Worm (Caenorhabditis elegans) whole organism, L4 larva: ENCODE measurements around the gene mct-3.
A peak's percentile ranks its signal among the peaks of the same experiment; 100 is the strongest.

Source experiments
- D1046.2 ChIP-seq: fragments of 200-800 bp; sonication (Bioruptor generic); IDR thresholded peaks from 2 replicates; pipeline ENCODE4 v1.3.6; 2022; ENCODE audit warnings: missing genetic modification characterization, missing compliant biosample characterization
- F44E2.7 ChIP-seq: fragments of 200-800 bp; sonication (Bioruptor generic); IDR thresholded peaks from 2 replicates; pipeline ENCODE4 v2.1.2; 2022; ENCODE audit warnings: missing genetic modification characterization, missing compliant biosample characterization
- F49E8.2 ChIP-seq: sonication (generic microtip); optimal IDR thresholded peaks from 2 replicates; lab custom pipeline; 2016; ENCODE audit warnings: missing compliant biosample characterization, mild to moderate bottlenecking, missing genetic modification characterization, borderline replicate concordance
- T26A8.4 ChIP-seq: fragments of 200-800 bp; sonication (Bioruptor generic); IDR thresholded peaks from 2 replicates; pipeline ENCODE4 v1.3.6; 2022; ENCODE audit warnings: missing genetic modification characterization, missing compliant biosample characterization
- aha-1 ChIP-seq: fragments of 150-350 bp; peaks from one replicate; lab custom pipeline; 2014; ENCODE audit warnings: missing biosample characterization, missing genetic modification characterization
- aly-2 ChIP-seq: sonication (generic microtip); optimal IDR thresholded peaks from 2 replicates; lab custom pipeline; 2018; ENCODE audit warnings: missing biosample characterization, missing genetic modification characterization
- ama-1 ChIP-seq: fragments of 150-350 bp; optimal IDR thresholded peaks from 2 replicates; lab custom pipeline; 2014; ENCODE audit warnings: inconsistent platforms, mixed read lengths
- ceh-28 ChIP-seq: fragments of 150-350 bp; optimal IDR thresholded peaks from 2 replicates; lab custom pipeline; 2014; ENCODE audit warnings: missing biosample characterization, missing genetic modification reagents, missing genetic modification characterization
- ceh-62 ChIP-seq: sonication (generic microtip); optimal IDR thresholded peaks from 2 replicates; lab custom pipeline; 2017; ENCODE audit warnings: missing biosample characterization, missing genetic modification characterization
- cey-2 ChIP-seq: sonication (generic microtip); optimal IDR thresholded peaks from 3 replicates; lab custom pipeline; 2017; ENCODE audit warnings: missing genetic modification characterization, mild to moderate bottlenecking, missing compliant biosample characterization, antibody characterized with exemption, borderline replicate concordance; ENCODE audit not compliant: insufficient read depth
- ctbp-1 ChIP-seq: fragments of 200-800 bp; sonication (Bioruptor generic); IDR thresholded peaks from 2 replicates; pipeline ENCODE4 v1.3.6; 2022; ENCODE audit warnings: missing genetic modification reagents, missing genetic modification characterization, missing compliant biosample characterization
- daf-12 ChIP-seq: fragments of 150-350 bp; optimal IDR thresholded peaks from 2 replicates; lab custom pipeline; 2014; ENCODE audit warnings: missing biosample characterization, missing genetic modification reagents, missing genetic modification characterization
- daf-16 ChIP-seq, 3 experiments: sonication (generic microtip); optimal IDR thresholded peaks; 2 replicates each; lab custom pipeline; 2016 to 2017; ENCODE audit warnings: missing genetic modification characterization in 3 of 3, missing genetic modification reagents in 3 of 3, mild to moderate bottlenecking in 2 of 3, missing compliant biosample characterization in 2 of 3, missing biosample characterization in 1 of 3, moderate library complexity in 1 of 3
- dmd-6 ChIP-seq: fragments of 200-800 bp; sonication (Bioruptor generic); IDR thresholded peaks from 2 replicates; pipeline ENCODE4 v1.3.6; 2022; ENCODE audit warnings: missing genetic modification reagents, missing genetic modification characterization, missing compliant biosample characterization
- dmd-9 ChIP-seq: fragments of 200-800 bp; sonication (Bioruptor generic); IDR thresholded peaks from 2 replicates; pipeline ENCODE4 v1.3.6; 2022; ENCODE audit warnings: missing genetic modification reagents, missing genetic modification characterization, missing compliant biosample characterization
- duxl-1 ChIP-seq: sonication (generic microtip); optimal IDR thresholded peaks from 2 replicates; lab custom pipeline; 2016; ENCODE audit warnings: mild to moderate bottlenecking, missing genetic modification characterization, moderate library complexity, missing compliant biosample characterization; ENCODE audit not compliant: poor library complexity
- egl-43 ChIP-seq: fragments of 200-800 bp; sonication (Bioruptor generic); IDR thresholded peaks from 2 replicates; pipeline ENCODE4 v1.3.6; 2022; ENCODE audit warnings: missing genetic modification reagents, missing genetic modification characterization, missing compliant biosample characterization
- gei-8 ChIP-seq: fragments of 200-800 bp; sonication (Bioruptor generic); optimal IDR thresholded peaks from 2 replicates; lab custom pipeline; 2018; ENCODE audit warnings: mild to moderate bottlenecking, missing genetic modification characterization, missing compliant biosample characterization
- hif-1 ChIP-seq, 2 experiments: sonication (generic microtip); optimal IDR thresholded peaks; 2 replicates each; lab custom pipeline; 2016 to 2017; ENCODE audit warnings: missing compliant biosample characterization in 2 of 2, missing genetic modification characterization in 2 of 2, missing genetic modification reagents in 2 of 2, missing genotype in 2 of 2, mild to moderate bottlenecking in 1 of 2
- hlh-11 ChIP-seq: fragments of 200-800 bp; sonication (Bioruptor generic); optimal IDR thresholded peaks from 2 replicates; lab custom pipeline; 2018; ENCODE audit warnings: mild to moderate bottlenecking, missing genetic modification characterization, missing compliant biosample characterization
- hmg-1.1 ChIP-seq: fragments of 200-800 bp; sonication (Bioruptor generic); IDR thresholded peaks from 2 replicates; pipeline ENCODE4 v1.3.6; 2022; ENCODE audit warnings: missing genetic modification reagents, missing genetic modification characterization, missing compliant biosample characterization
- jun-1 ChIP-seq: fragments of 150-350 bp; optimal IDR thresholded peaks from 2 replicates; lab custom pipeline; 2014; ENCODE audit warnings: missing biosample characterization, missing genetic modification reagents, missing genetic modification characterization
- lim-7 ChIP-seq: fragments of 200-800 bp; sonication (Bioruptor generic); IDR thresholded peaks from 2 replicates; pipeline ENCODE4 v1.3.6; 2022; ENCODE audit warnings: missing genetic modification characterization, missing compliant biosample characterization
- lin-15B ChIP-seq: fragments of 150-350 bp; sonication (generic microtip); optimal IDR thresholded peaks from 3 replicates; lab custom pipeline; 2014; ENCODE audit warnings: missing biosample characterization, missing genetic modification characterization
- lir-3 ChIP-seq: sonication (generic microtip); optimal IDR thresholded peaks from 2 replicates; lab custom pipeline; 2016; ENCODE audit warnings: mild to moderate bottlenecking, missing genetic modification characterization, missing compliant biosample characterization
- mdl-1 ChIP-seq, 2 experiments: fragments of 150-350 bp in 1 of 2; sonication (generic microtip) in 1 of 2; optimal IDR thresholded peaks; 2 replicates each; lab custom pipeline; 2014 to 2017; ENCODE audit warnings: missing biosample characterization in 2 of 2, missing genetic modification characterization in 2 of 2
- mep-1 ChIP-seq: fragments of 150-350 bp; sonication (generic microtip); optimal IDR thresholded peaks from 3 replicates; lab custom pipeline; 2014; ENCODE audit warnings: missing biosample characterization, missing genetic modification characterization
- mxl-2 ChIP-seq: fragments of 200-800 bp; sonication (Bioruptor generic); conservative IDR thresholded peaks from 2 replicates; pipeline ENCODE4 v1.3.6; 2022; ENCODE audit warnings: missing genetic modification reagents, missing genetic modification characterization, missing compliant biosample characterization
- mxl-3 ChIP-seq: fragments of 200-800 bp; sonication (Bioruptor generic); optimal IDR thresholded peaks from 2 replicates; lab custom pipeline; 2018; ENCODE audit warnings: mild to moderate bottlenecking, missing genetic modification characterization, missing compliant biosample characterization
- nhr-11 ChIP-seq: fragments of 150-350 bp; optimal IDR thresholded peaks from 2 replicates; lab custom pipeline; 2014; ENCODE audit warnings: missing biosample characterization, missing genetic modification characterization
- nhr-28 ChIP-seq: fragments of 150-350 bp; optimal IDR thresholded peaks from 2 replicates; lab custom pipeline; 2014; ENCODE audit warnings: missing biosample characterization, missing genetic modification characterization
- nhr-42 ChIP-seq: fragments of 200-800 bp; sonication (Bioruptor generic); IDR thresholded peaks from 2 replicates; pipeline ENCODE4 v1.3.6; 2022; ENCODE audit warnings: missing genetic modification characterization, missing compliant biosample characterization
- nhr-48 ChIP-seq: sonication (generic microtip); optimal IDR thresholded peaks from 2 replicates; lab custom pipeline; 2016; ENCODE audit warnings: mild to moderate bottlenecking, missing genetic modification characterization, missing compliant biosample characterization
- pqm-1 ChIP-seq: sonication (generic microtip); optimal IDR thresholded peaks from 2 replicates; lab custom pipeline; 2017; ENCODE audit warnings: missing biosample characterization, missing genetic modification characterization
- rbr-2 ChIP-seq: sonication (generic microtip); optimal IDR thresholded peaks from 2 replicates; lab custom pipeline; 2016; ENCODE audit warnings: missing genotype, missing genetic modification characterization, missing compliant biosample characterization
- saeg-2 ChIP-seq: fragments of 200-800 bp; sonication (Bioruptor generic); IDR thresholded peaks from 2 replicates; pipeline ENCODE4 v1.3.6; 2022; ENCODE audit warnings: missing genetic modification reagents, missing genetic modification characterization, missing compliant biosample characterization
- sdz-12 ChIP-seq: fragments of 200-800 bp; sonication (Bioruptor generic); optimal IDR thresholded peaks from 2 replicates; lab custom pipeline; 2018; ENCODE audit warnings: mild to moderate bottlenecking, missing genetic modification characterization, missing compliant biosample characterization
- tra-1 ChIP-seq: fragments of 200-800 bp; sonication (Bioruptor generic); IDR thresholded peaks from 2 replicates; pipeline ENCODE4 v1.3.6; 2022; ENCODE audit warnings: missing genetic modification reagents, missing genetic modification characterization, missing compliant biosample characterization
- unc-39 ChIP-seq: sonication (generic microtip); optimal IDR thresholded peaks from 2 replicates; lab custom pipeline; 2017; ENCODE audit warnings: missing biosample characterization, missing genetic modification characterization
- vab-7 ChIP-seq: fragments of 200-800 bp; sonication (Bioruptor generic); IDR thresholded peaks from 2 replicates; pipeline ENCODE4 v1.3.6; 2022; ENCODE audit warnings: missing genetic modification reagents, missing genetic modification characterization, missing compliant biosample characterization
- zfp-3 ChIP-seq: fragments of 200-800 bp; sonication (Bioruptor generic); conservative IDR thresholded peaks from 2 replicates; pipeline ENCODE4 v1.3.6; 2022; ENCODE audit warnings: missing genetic modification reagents, missing genetic modification characterization, missing compliant biosample characterization
- ztf-11 ChIP-seq: fragments of 150-350 bp; optimal IDR thresholded peaks from 2 replicates; lab custom pipeline; 2014; ENCODE audit warnings: missing biosample characterization, missing genetic modification characterization
- ztf-7 ChIP-seq: fragments of 150-350 bp; optimal IDR thresholded peaks from 2 replicates; lab custom pipeline; 2014; ENCODE audit warnings: missing biosample characterization, missing genetic modification characterization

mct-3 gene

DNA sequence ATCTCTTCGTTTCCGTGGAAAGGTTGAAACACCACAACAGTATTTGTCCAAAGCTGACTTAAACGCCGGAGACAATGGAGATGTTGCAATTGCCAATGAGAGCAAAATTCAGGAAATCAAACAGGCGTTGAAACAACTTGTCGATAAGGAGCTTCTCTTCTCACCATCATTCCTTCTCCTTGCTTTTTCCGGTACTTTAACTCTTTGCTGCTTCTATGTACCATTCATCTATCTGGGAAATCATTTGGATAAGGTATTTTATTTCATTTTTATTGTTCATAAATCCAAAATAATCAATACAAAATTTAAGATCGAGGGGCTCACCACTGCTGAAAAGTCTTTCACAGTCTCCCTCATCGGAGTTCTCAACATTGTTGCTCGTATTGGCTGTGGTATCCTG is 3.2 kb downstream of the mct-3 start:
- TF ChIP-seq ceh-62 (tag; lab: Kevin White, UChicago) = no peak
- peak; percentile 27 for TF ChIP-seq aha-1 (tag; lab: Kevin White, UChicago)
- no peak for TF ChIP-seq daf-12 (tag; lab: Kevin White, UChicago)
- no peak for TF ChIP-seq lir-3 (tag; lab: Kevin White, UChicago)

- TF ChIP-seq nhr-28 (peak; percentile 23), pqm-1 (tag; lab: Kevin White, UChicago) (peak; percentile 27), ceh-28 (tag; lab: Kevin White, UChicago) (no peak), vab-7 (GFP tag; lab: Robert Waterston, UW) (no peak), nhr-48 (no peak), aha-1 (tag; lab: Kevin White, UChicago) (peak; percentile 30), dmd-6 (GFP tag; lab: Robert Waterston, UW) (no peak), F44E2.7 (GFP tag; lab: Robert Waterston, UW) (no peak), mdl-1 (tag; optimal IDR thresholded peaks at IDR 0.05; lab: Kevin White, UChicago) (no peak), duxl-1 (tag; lab: Kevin White, UChicago) (no peak)
Observed at ce11 chrX:13858693-13859092, 6.0 kb downstream of the mct-3 start, which contains the start of gene M03B6.4. Gene M03B6.4, plus strand, starts transcription at chrX:13858841.

DNA sequence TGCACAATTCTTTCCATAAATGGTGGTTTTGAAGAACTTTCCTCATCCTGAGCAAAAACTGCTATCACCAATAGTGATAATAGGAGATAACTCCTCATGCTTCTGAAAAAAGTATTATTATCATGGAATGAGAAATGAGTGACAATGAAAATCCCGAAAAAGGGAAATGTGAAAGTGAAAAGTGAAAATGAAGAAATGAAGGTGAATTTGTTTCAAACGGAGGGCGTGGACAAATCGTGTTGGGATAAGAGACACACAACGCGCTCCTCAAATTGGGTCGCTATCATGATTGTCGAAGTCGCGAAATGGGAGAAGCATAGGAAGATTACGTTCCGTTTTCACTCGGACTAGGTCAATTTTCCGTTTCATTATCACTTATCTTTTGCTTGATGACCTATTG is 11.5 kb downstream of the mct-3 start, which contains the start of gene M03B6.3:
Gene M03B6.3, minus strand, starts transcription at position 102 of the 400 bp plus-strand sequence.
- TF ChIP-seq zfp-3 (GFP tag; lab: Robert Waterston, UW) (no peak), nhr-48 (no peak), sdz-12 (GFP tag; lab: Kevin White, UChicago) (no peak), rbr-2 (tag; lab: Kevin White, UChicago) (no peak), lin-15B (tag; lab: Kevin White, UChicago) (no peak), aly-2 (no peak), lim-7 (GFP tag; lab: Robert Waterston, UW) (no peak), D1046.2 (GFP tag; lab: Robert Waterston, UW) (no peak), ztf-11 (tag; lab: Kevin White, UChicago) (no peak), hlh-11 (tag; lab: Kevin White, UChicago) (no peak)

DNA sequence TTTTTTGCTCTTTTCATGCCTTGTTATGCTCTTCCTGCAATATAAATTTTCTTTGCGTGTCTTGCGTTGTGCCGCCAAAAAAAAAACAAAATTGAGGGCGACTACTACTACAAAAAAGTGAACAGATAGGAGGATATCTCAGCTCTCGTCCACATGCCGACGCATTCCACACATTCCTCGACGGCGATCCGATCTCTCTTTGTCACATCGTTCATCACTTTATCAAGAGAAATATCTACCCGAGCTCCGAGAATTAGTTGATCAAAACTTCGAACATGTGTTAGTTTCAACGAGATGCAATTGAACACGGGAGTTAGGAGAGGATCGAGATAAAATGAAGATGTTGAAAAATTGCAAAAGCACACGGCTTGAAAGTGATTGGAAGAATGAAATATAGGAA is 18.4 kb downstream of the mct-3 start:
- TF ChIP-seq egl-43 (GFP tag; lab: Robert Waterston, UW) (no peak), hlh-11 (tag; lab: Kevin White, UChicago) (peak; percentile 15), ama-1 (lab: Kevin White, UChicago) (no peak), nhr-42 (GFP tag; lab: Robert Waterston, UW) (no peak), nhr-28 (no peak), nhr-11 (tag; lab: Kevin White, UChicago) (no peak), saeg-2 (no peak), tra-1 (GFP tag; lab: Robert Waterston, UW) (no peak), daf-16 (GFP tag; optimal IDR thresholded peaks at IDR 0.05; lab: Kevin White, UChicago) (peak in 1 of 2 experiments; percentile 57), daf-16 (tag; optimal IDR thresholded peaks at IDR 0.05; lab: Kevin White, UChicago) (no peak), F49E8.2 (tag; lab: Kevin White, UChicago) (no peak), mxl-2 (no peak), D1046.2 (GFP tag; lab: Robert Waterston, UW) (no peak), jun-1 (tag; lab: Kevin White, UChicago) (no peak), hif-1 (tag; optimal IDR thresholded peaks at IDR 0.05; lab: Kevin White, UChicago) (no peak)
- TF ChIP-seq, all 104 proteins: peak for 2

- no peak for TF ChIP-seq ctbp-1
- no peak for TF ChIP-seq mxl-3
- no peak for TF ChIP-seq mep-1 (tag; lab: Kevin White, UChicago)
- TF ChIP-seq D1046.2 (GFP tag; lab: Robert Waterston, UW) = no peak
- TF ChIP-seq aha-1 (tag; lab: Kevin White, UChicago) = peak; percentile 87
- no peak for TF ChIP-seq dmd-9 (GFP tag; lab: Robert Waterston, UW)
- TF ChIP-seq hmg-1.1 (GFP tag; lab: Robert Waterston, UW) = no peak
- no peak for TF ChIP-seq ztf-7 (tag; lab: Kevin White, UChicago)
- no peak for TF ChIP-seq unc-39 (tag; lab: Kevin White, UChicago)
- TF ChIP-seq gei-8 (GFP tag; lab: Kevin White, UChicago) = no peak
- TF ChIP-seq zfp-3 (GFP tag; lab: Robert Waterston, UW) = no peak
- TF ChIP-seq cey-2 = no peak
- no peak for TF ChIP-seq T26A8.4 (GFP tag; lab: Robert Waterston, UW)
- 0 out of 2 replicates have a peak, but pooled peaks have one; percentile 52 for TF ChIP-seq tra-1 (GFP tag; lab: Robert Waterston, UW)
- TF ChIP-seq daf-12 (tag; lab: Kevin White, UChicago) = no peak
- no peak for TF ChIP-seq egl-43 (GFP tag; lab: Robert Waterston, UW)
Observed at ce11 chrX:13873324-13873933, 20.7 kb downstream of the mct-3 start.
